Worm (Caenorhabditis elegans) whole organism, midembryonic: ENCODE measurements around the gene gadr-3.

Experiments
- T22C8.4 ChIP-seq: fragments of 200-800 bp; sonication (Bioruptor generic); IDR thresholded peaks from 2 replicates; pipeline ENCODE4 v1.3.6; 2022; ENCODE audit warnings: missing genetic modification characterization, missing compliant biosample characterization
- flt-1 ChIP-seq: fragments of 200-800 bp; sonication (Bioruptor generic); IDR thresholded peaks from 2 replicates; pipeline ENCODE4 v1.3.6; 2022; ENCODE audit warnings: missing genetic modification characterization, missing compliant biosample characterization
- klf-2 ChIP-seq: fragments of 200-800 bp; sonication (Bioruptor generic); conservative IDR thresholded peaks from 2 replicates; pipeline ENCODE4 v1.3.6; 2022; ENCODE audit warnings: missing genetic modification reagents, missing genetic modification characterization, missing compliant biosample characterization
- med-1 ChIP-seq: sonication (generic microtip); optimal IDR thresholded peaks from 2 replicates; lab custom pipeline; 2017; ENCODE audit warnings: missing genetic modification characterization, mild to moderate bottlenecking, missing compliant biosample characterization, antibody characterized with exemption, missing genetic modification reagents; ENCODE audit not compliant: insufficient read depth
- ref-1 ChIP-seq: fragments of 200-800 bp; sonication (Bioruptor generic); conservative IDR thresholded peaks from 2 replicates; pipeline ENCODE4 v1.3.6; 2022; ENCODE audit warnings: missing genetic modification reagents, missing genetic modification characterization, missing compliant biosample characterization
- ztf-23 ChIP-seq: fragments of 200-800 bp; sonication (Bioruptor generic); IDR thresholded peaks from 2 replicates; pipeline ENCODE4 v1.3.6; 2022; ENCODE audit warnings: missing genetic modification reagents, missing genetic modification characterization, missing compliant biosample characterization
- ztf-29 ChIP-seq: fragments of 200-800 bp; sonication (Bioruptor generic); IDR thresholded peaks from 2 replicates; pipeline ENCODE4 v1.3.6; 2022; ENCODE audit warnings: missing genetic modification reagents, missing genetic modification characterization, missing compliant biosample characterization

- TF ChIP-seq ztf-23 (GFP tag; lab: Robert Waterston, UW): no peak
- no peak for TF ChIP-seq klf-2
- TF ChIP-seq ztf-29 (GFP tag; lab: Robert Waterston, UW): no peak
- TF ChIP-seq med-1 (GFP tag; lab: Kevin White, UChicago): no peak
- TF ChIP-seq ref-1: no peak
- TF ChIP-seq T22C8.4 (GFP tag; lab: Robert Waterston, UW): no peak
- no peak for TF ChIP-seq flt-1
Observed at ce11 chrIII:6303787-6304186, 18.0 kb upstream of the gadr-3 start.
